Fruit fly (Drosophila melanogaster): ENCODE data around the gene Dtd.

The Dtd gene

dm6 chr3R:11409667-11410137, 20.2 kb upstream of the Dtd start, which contains the start of the genes mgr and Irbp (continued):
- peak; percentile 89 for TF ChIP-seq HHEX (GFP tag; optimal IDR thresholded peaks at IDR 0.05)
- TF ChIP-seq CG11723 (GFP tag; optimal IDR thresholded peaks at IDR 0.05) = peak; percentile 85
- no peak for TF ChIP-seq Eip74EF (GFP tag; optimal IDR thresholded peaks at IDR 0.05)
- peak; percentile 65 for TF ChIP-seq CG10462 (GFP tag; optimal IDR thresholded peaks at IDR 0.05)
- peak; percentile 95 for TF ChIP-seq CG6689 (GFP tag; IDR thresholded peaks at IDR 0.05)
- TF ChIP-seq nau (GFP tag; optimal IDR thresholded peaks at IDR 0.05) = no peak
- TF ChIP-seq CG6765 (GFP tag; optimal IDR thresholded peaks at IDR 0.05) = peak; percentile 70
- TF ChIP-seq crp (GFP tag; optimal IDR thresholded peaks at IDR 0.05) = peak in 1 of 2 experiments; percentile 56
- TF ChIP-seq CG14965 (GFP tag; optimal IDR thresholded peaks at IDR 0.05; ENCODE audit: borderline replicate concordance) = no peak
- peak; percentile 76; the same call in 1 of the 2 replicates for TF ChIP-seq Adf1 (GFP tag; IDR thresholded peaks at IDR 0.05)
- peak; percentile 97 for TF ChIP-seq Rfx (GFP tag; IDR thresholded peaks at IDR 0.05)
- TF ChIP-seq sisA (GFP tag; IDR thresholded peaks at IDR 0.05) = peak; percentile 91
- TF ChIP-seq rib (GFP tag; IDR thresholded peaks at IDR 0.05) = peak; percentile 94
- peak; percentile 16 for TF ChIP-seq Neu2 (GFP tag; optimal IDR thresholded peaks at IDR 0.05; ENCODE audit: borderline replicate concordance)
- peak; percentile 91 for TF ChIP-seq CG34224 (GFP tag; IDR thresholded peaks at IDR 0.05; ENCODE audit: partially characterized antibody)
- TF ChIP-seq CG14710 (tag; optimal IDR thresholded peaks at IDR 0.05) = peak; percentile 94
- TF ChIP-seq kni (GFP tag; optimal IDR thresholded peaks at IDR 0.05) = no peak
- TF ChIP-seq CG34422 (GFP tag; IDR thresholded peaks at IDR 0.05) = peak; percentile 95
- TF ChIP-seq CG15073 (GFP tag; optimal IDR thresholded peaks at IDR 0.05) = no peak
- TF ChIP-seq CG9609 (GFP tag; optimal IDR thresholded peaks at IDR 0.05) = peak; percentile 22
- TF ChIP-seq lab (GFP tag; optimal IDR thresholded peaks at IDR 0.05) = peak; percentile 96
- TF ChIP-seq B-H1 (GFP tag; IDR thresholded peaks at IDR 0.05) = peak; percentile 91
- peak; percentile 61 for TF ChIP-seq Hand (GFP tag; optimal IDR thresholded peaks at IDR 0.05)
- TF ChIP-seq stc (GFP tag; IDR thresholded peaks at IDR 0.05) = peak; percentile 91
- TF ChIP-seq CG12744 (GFP tag; optimal IDR thresholded peaks at IDR 0.05) = no peak
- TF ChIP-seq Mad (GFP tag; optimal IDR thresholded peaks at IDR 0.05) = peak; percentile 35
- TF ChIP-seq Oaz (GFP tag; IDR thresholded peaks at IDR 0.05) = peak; percentile 91
- peak; percentile 94 for TF ChIP-seq CG14441 (GFP tag; IDR thresholded peaks at IDR 0.05)
- no peak for TF ChIP-seq Hmx (GFP tag; optimal IDR thresholded peaks at IDR 0.05)
- TF ChIP-seq CG12659 (GFP tag; optimal IDR thresholded peaks at IDR 0.05) = peak; percentile 96
- TF ChIP-seq Fer3 (tag; optimal IDR thresholded peaks at IDR 0.05) = peak; percentile 93
- TF ChIP-seq Xbp1 (GFP tag; optimal IDR thresholded peaks at IDR 0.05) = peak; percentile 89
- TF ChIP-seq CG10274 (GFP tag; optimal IDR thresholded peaks at IDR 0.05) = no peak
- TF ChIP-seq Vsx1 (GFP tag; optimal IDR thresholded peaks at IDR 0.05) = no peak
- no peak for TF ChIP-seq CG17359 (tag; optimal IDR thresholded peaks at IDR 0.05)
- TF ChIP-seq CG7928 (GFP tag; optimal IDR thresholded peaks at IDR 0.05) = peak; percentile 71
- TF ChIP-seq schlank (tag; optimal IDR thresholded peaks at IDR 0.05) = peak; percentile 66
- TF ChIP-seq CkIIα-i1 (GFP tag; IDR thresholded peaks at IDR 0.05) = no peak
- TF ChIP-seq mld (GFP tag; IDR thresholded peaks at IDR 0.05; ENCODE audit: partially characterized antibody) = peak; percentile 14; the same call in 1 of the 3 replicates
- TF ChIP-seq pan (optimal IDR thresholded peaks at IDR 0.05) = no peak
- TF ChIP-seq pan (GFP tag; optimal IDR thresholded peaks at IDR 0.05 in 1 of 2, IDR thresholded peaks at IDR 0.05 in 1 of 2) = peak in 1 of 2 experiments; percentile 96
- TF ChIP-seq pros (GFP tag; optimal IDR thresholded peaks at IDR 0.05) = peak; percentile 25
- peak; percentile 93 for TF ChIP-seq gcm (GFP tag; optimal IDR thresholded peaks at IDR 0.05)
- TF ChIP-seq sd (tag; optimal IDR thresholded peaks at IDR 0.05) = no peak
- peak; percentile 97 for TF ChIP-seq CG17829 (tag; optimal IDR thresholded peaks at IDR 0.05)
- peak; percentile 94 for TF ChIP-seq CG18599 (GFP tag; optimal IDR thresholded peaks at IDR 0.05)
- peak; percentile 44 for TF ChIP-seq Dip3 (GFP tag; optimal IDR thresholded peaks at IDR 0.05)
- no peak for TF ChIP-seq yki (optimal IDR thresholded peaks at IDR 0.05)
- TF ChIP-seq CG13894 (tag; optimal IDR thresholded peaks at IDR 0.05) = no peak

Measured in whole organism, embryonic.